Worm (Caenorhabditis elegans): ENCODE measurements around the gene C14B1.3.

C14B1.3 gene

ce11 chrIII:3664224-3664623 lies 39.1 kb upstream of the C14B1.3 start, which contains the start of gene C46F11.4:
Gene C46F11.4 (minus strand): TSS chrIII:3664304.
- TF ChIP-seq lin-39 (tag; optimal IDR thresholded peaks at IDR 0.05), result peak; percentile 45
- TF ChIP-seq elt-2 (tag; optimal IDR thresholded peaks at IDR 0.05), result peak; percentile 15
- TF ChIP-seq nfya-1 (tag; optimal IDR thresholded peaks at IDR 0.05; ENCODE audit: insufficient read depth), result peak; percentile 43
- TF ChIP-seq pha-4 (tag; optimal IDR thresholded peaks at IDR 0.05), result peak; percentile 63
- peak; percentile 88 for TF ChIP-seq hmg-11 (tag; optimal IDR thresholded peaks at IDR 0.05)
- no peak for TF ChIP-seq ceh-28 (tag; optimal IDR thresholded peaks at IDR 0.05)

- TF ChIP-seq zag-1 (tag; optimal IDR thresholded peaks at IDR 0.05) (no peak), pqm-1 (tag; optimal IDR thresholded peaks at IDR 0.05) (no peak), skn-1 (tag; optimal IDR thresholded peaks at IDR 0.05) (no peak), jun-1 (tag; optimal IDR thresholded peaks at IDR 0.05) (no peak), mdl-1 (tag; optimal IDR thresholded peaks at IDR 0.05) (no peak), fkh-2 (tag; optimal IDR thresholded peaks at IDR 0.05) (no peak)
Observed at ce11 chrIII:3670336-3670735, 33.0 kb upstream of the C14B1.3 start, which contains the start of gene C46F11.6. Gene C46F11.6 (minus strand): TSS chrIII:3670436.

ce11 chrIII:3670984-3671383 lies 32.4 kb upstream of the C14B1.3 start:
- TF ChIP-seq nhr-43 (tag; optimal IDR thresholded peaks at IDR 0.05; ENCODE audit: poor library complexity, severe bottlenecking) (no peak), nhr-12 (tag; optimal IDR thresholded peaks at IDR 0.05) (no peak), ceh-82 (tag; optimal IDR thresholded peaks at IDR 0.05) (no peak), skn-1 (tag; optimal IDR thresholded peaks at IDR 0.05) (no peak), nhr-76 (tag; optimal IDR thresholded peaks at IDR 0.05) (no peak), ztf-11 (tag; optimal IDR thresholded peaks at IDR 0.05) (no peak), ZK546.5 (tag; optimal IDR thresholded peaks at IDR 0.05) (no peak), nhr-77 (tag; optimal IDR thresholded peaks at IDR 0.05) (no peak), hmg-11 (tag; optimal IDR thresholded peaks at IDR 0.05) (peak; percentile 12), ztf-4 (tag; optimal IDR thresholded peaks at IDR 0.05) (no peak), eor-1 (tag; optimal IDR thresholded peaks at IDR 0.05) (no peak), nfya-1 (tag; optimal IDR thresholded peaks at IDR 0.05; ENCODE audit: insufficient read depth) (peak; percentile 27), pha-4 (tag; optimal IDR thresholded peaks at IDR 0.05) (peak; percentile 62), fkh-2 (tag; optimal IDR thresholded peaks at IDR 0.05) (no peak), nhr-237 (tag; optimal IDR thresholded peaks at IDR 0.05) (no peak)

- TF ChIP-seq pha-4 (tag; optimal IDR thresholded peaks at IDR 0.05), result peak; percentile 58
- peak; percentile 9 for TF ChIP-seq fkh-10 (GFP tag; optimal IDR thresholded peaks at IDR 0.05)
- no peak for TF ChIP-seq nhr-77 (tag; optimal IDR thresholded peaks at IDR 0.05)
- TF ChIP-seq elt-2 (tag; optimal IDR thresholded peaks at IDR 0.05), result no peak
- TF ChIP-seq egl-5 (tag; optimal IDR thresholded peaks at IDR 0.05), result peak; percentile 25
- TF ChIP-seq nhr-25 (tag; optimal IDR thresholded peaks at IDR 0.05), result peak; percentile 34
- peak; percentile 35 for TF ChIP-seq hmg-11 (tag; optimal IDR thresholded peaks at IDR 0.05)
- TF ChIP-seq nfya-1 (tag; optimal IDR thresholded peaks at IDR 0.05; ENCODE audit: insufficient read depth), result peak; percentile 61
Observed at ce11 chrIII:3672839-3673238, 30.5 kb upstream of the C14B1.3 start.

ce11 chrIII:3674149-3674548 lies 29.2 kb upstream of the C14B1.3 start:
- TF ChIP-seq eor-1 (tag; optimal IDR thresholded peaks at IDR 0.05), result no peak
- TF ChIP-seq hmg-11 (tag; optimal IDR thresholded peaks at IDR 0.05), result no peak
- TF ChIP-seq pha-4 (tag; optimal IDR thresholded peaks at IDR 0.05), result no peak
- no peak for TF ChIP-seq ceh-82 (tag; optimal IDR thresholded peaks at IDR 0.05)
- TF ChIP-seq tbx-2 (tag; optimal IDR thresholded peaks at IDR 0.05), result no peak
- TF ChIP-seq jun-1 (tag; optimal IDR thresholded peaks at IDR 0.05), result no peak
- TF ChIP-seq R02D3.7 (tag; optimal IDR thresholded peaks at IDR 0.05), result no peak
- TF ChIP-seq snpc-4 (tag; optimal IDR thresholded peaks at IDR 0.05), result no peak
- TF ChIP-seq fkh-10 (GFP tag; optimal IDR thresholded peaks at IDR 0.05), result no peak
- no peak for TF ChIP-seq unc-62 (GFP tag; optimal IDR thresholded peaks at IDR 0.05)
- TF ChIP-seq unc-39 (tag; optimal IDR thresholded peaks at IDR 0.05), result no peak
- no peak for TF ChIP-seq nhr-237 (tag; optimal IDR thresholded peaks at IDR 0.05)
- no peak for TF ChIP-seq nhr-28 (tag; optimal IDR thresholded peaks at IDR 0.05)
- TF ChIP-seq lin-15B (tag; optimal IDR thresholded peaks at IDR 0.05), result no peak
- no peak for TF ChIP-seq ceh-9 (tag; optimal IDR thresholded peaks at IDR 0.05)
- TF ChIP-seq ztf-11 (tag; optimal IDR thresholded peaks at IDR 0.05), result no peak
- no peak for TF ChIP-seq elt-1 (tag; optimal IDR thresholded peaks at IDR 0.05)

All from whole organism, L3 larva.